Fruit fly (Drosophila melanogaster): Measurements from ENCODE around the gene AP-1gamma.

Gene AP-1gamma

dm6 chrX:9106212-9106774 is 2.2 kb upstream of the AP-1gamma start, which contains the start of gene Bx42 (continued):
- peak; percentile 15; the same call in 1 of the 2 replicates for TF ChIP-seq bbx (GFP tag; IDR thresholded peaks at IDR 0.05; ENCODE audit: partially characterized antibody)
- TF ChIP-seq HLH4C (GFP tag; IDR thresholded peaks at IDR 0.05; ENCODE audit: partially characterized antibody), result 0 out of 3 replicates have a peak, but pooled peaks have one; percentile 26
- 0 out of 2 replicates have a peak, but pooled peaks have one; percentile 18 for TF ChIP-seq CG4730 (GFP tag; IDR thresholded peaks at IDR 0.05)
- TF ChIP-seq MBD-R2 (GFP tag; IDR thresholded peaks at IDR 0.05), result peak; percentile 30
- TF ChIP-seq Trl (optimal IDR thresholded peaks at IDR 0.05), result no peak
- TF ChIP-seq Trl (GFP tag; optimal IDR thresholded peaks at IDR 0.05), result peak; percentile 14
- no peak for TF ChIP-seq CG6683 (GFP tag; optimal IDR thresholded peaks at IDR 0.05)
- TF ChIP-seq CG9876 (GFP tag; optimal IDR thresholded peaks at IDR 0.05), result peak; percentile 54
- TF ChIP-seq cg (GFP tag; optimal IDR thresholded peaks at IDR 0.05), result peak; percentile 63
- peak; percentile 11 for TF ChIP-seq CoRest (tag; optimal IDR thresholded peaks at IDR 0.05)
- TF ChIP-seq Lhr (GFP tag; optimal IDR thresholded peaks at IDR 0.05), result peak; percentile 31
- TF ChIP-seq CG4282 (GFP tag; optimal IDR thresholded peaks at IDR 0.05), result peak; percentile 2
- peak; percentile 8 for TF ChIP-seq pho (GFP tag; optimal IDR thresholded peaks at IDR 0.05)
- TF ChIP-seq dpn (GFP tag; optimal IDR thresholded peaks at IDR 0.05), result peak in 1 of 2 experiments; percentile 28
- peak; percentile 77 for TF ChIP-seq gfzf (GFP tag; optimal IDR thresholded peaks at IDR 0.05)
- peak; percentile 5 for TF ChIP-seq Myb (GFP tag; optimal IDR thresholded peaks at IDR 0.05)
- TF ChIP-seq CG9437 (GFP tag; optimal IDR thresholded peaks at IDR 0.05), result peak; percentile 96
- no peak for TF ChIP-seq HLH54F (GFP tag; optimal IDR thresholded peaks at IDR 0.05)
- TF ChIP-seq sisA (GFP tag; IDR thresholded peaks at IDR 0.05), result peak; percentile 3; the same call in 1 of the 2 replicates
- TF ChIP-seq lilli (GFP tag; optimal IDR thresholded peaks at IDR 0.05), result peak; percentile 23
- TF ChIP-seq CG30403 (GFP tag; optimal IDR thresholded peaks at IDR 0.05), result peak; percentile 48
- no peak for TF ChIP-seq CG14860 (GFP tag; IDR thresholded peaks at IDR 0.05; ENCODE audit: partially characterized antibody)
- TF ChIP-seq CG32772 (GFP tag; IDR thresholded peaks at IDR 0.05), result peak; percentile 52
- TF ChIP-seq CG10267 (tag; optimal IDR thresholded peaks at IDR 0.05), result peak; percentile 4
- peak; percentile 85 for TF ChIP-seq CG7928 (GFP tag; optimal IDR thresholded peaks at IDR 0.05)
- TF ChIP-seq tio (GFP tag; optimal IDR thresholded peaks at IDR 0.05), result peak; percentile 32
- peak; percentile 11; the same call in 1 of the 2 replicates for TF ChIP-seq CG42726 (GFP tag; IDR thresholded peaks at IDR 0.05; ENCODE audit: partially characterized antibody)
- no peak for TF ChIP-seq sens (GFP tag)
- TF ChIP-seq Pdp1 (GFP tag; optimal IDR thresholded peaks at IDR 0.05), result peak in 1 of 2 experiments; percentile 27
- TF ChIP-seq phol (tag; optimal IDR thresholded peaks at IDR 0.05), result peak; percentile 37
- peak; percentile 23 for TF ChIP-seq CG9797 (GFP tag; optimal IDR thresholded peaks at IDR 0.05)
- TF ChIP-seq psq (GFP tag; optimal IDR thresholded peaks at IDR 0.05), result no peak
- peak; percentile 31; the same call in 1 of the 2 replicates for TF ChIP-seq NFAT (GFP tag; IDR thresholded peaks at IDR 0.05)
- no peak for TF ChIP-seq grau (tag; optimal IDR thresholded peaks at IDR 0.05)
- TF ChIP-seq az2 (GFP tag; optimal IDR thresholded peaks at IDR 0.05), result no peak
- TF ChIP-seq Elba2 (GFP tag; optimal IDR thresholded peaks at IDR 0.05), result no peak
- TF ChIP-seq zen2 (GFP tag; IDR thresholded peaks at IDR 0.05; ENCODE audit: partially characterized antibody), result no peak
- 0 out of 2 replicates have a peak, but pooled peaks have one; percentile 16 for TF ChIP-seq E2f2 (GFP tag; IDR thresholded peaks at IDR 0.05)
- peak; percentile 96 for TF ChIP-seq MESR4 (GFP tag; optimal IDR thresholded peaks at IDR 0.05)

- TF ChIP-seq klu (GFP tag; IDR thresholded peaks at IDR 0.05), result no peak
- TF ChIP-seq toy (GFP tag; IDR thresholded peaks at IDR 0.05), result 0 out of 2 replicates have a peak, but pooled peaks have one; percentile 23
- TF ChIP-seq trem (tag; optimal IDR thresholded peaks at IDR 0.05), result peak; percentile 3
- TF ChIP-seq exex (tag; optimal IDR thresholded peaks at IDR 0.05), result peak; percentile 32
- peak; percentile 55 for TF ChIP-seq CG12104 (GFP tag; optimal IDR thresholded peaks at IDR 0.05)
- TF ChIP-seq Camta (GFP tag; optimal IDR thresholded peaks at IDR 0.05), result peak; percentile 21
- TF ChIP-seq Xbp1 (GFP tag; optimal IDR thresholded peaks at IDR 0.05), result peak; percentile 40
- TF ChIP-seq bsh (GFP tag; optimal IDR thresholded peaks at IDR 0.05), result peak in 1 of 2 experiments; percentile 5
- peak; percentile 8; the same call in 1 of the 3 replicates for TF ChIP-seq ci (GFP tag; IDR thresholded peaks at IDR 0.05)
- TF ChIP-seq her (GFP tag; optimal IDR thresholded peaks at IDR 0.05), result no peak
- no peak for TF ChIP-seq Hey (tag; optimal IDR thresholded peaks at IDR 0.05)
- no peak for TF ChIP-seq Nf-YC (tag; optimal IDR thresholded peaks at IDR 0.05)
These were observed 1.7 kb upstream of the AP-1gamma start, which contains the start of gene Arfrp1 for dm6 chrX:9106775-9107283. Arfrp1 (plus strand) TSS chrX:9107069.
